Worm (Caenorhabditis elegans): ENCODE results near the gene F16F9.3.

ce11 chrX:8446108-8446507, 11.3 kb upstream of the F16F9.3 start, which contains the start of gene F16F9.1:
- TF ChIP-seq snu-23 (GFP tag; optimal IDR thresholded peaks at IDR 0.05) (no peak), sup-37 (GFP tag; optimal IDR thresholded peaks at IDR 0.05) (no peak), nhr-237 (tag; optimal IDR thresholded peaks at IDR 0.05) (no peak), efl-3 (GFP tag; optimal IDR thresholded peaks at IDR 0.05) (no peak), zag-1 (tag; optimal IDR thresholded peaks at IDR 0.05) (no peak), unc-130 (tag; optimal IDR thresholded peaks at IDR 0.05) (no peak), Y116A8C.19 (tag; optimal IDR thresholded peaks at IDR 0.05; ENCODE audit: borderline replicate concordance) (no peak), snpc-4 (tag; optimal IDR thresholded peaks at IDR 0.05) (no peak)

All from whole organism, L1 larva.